Worm (Caenorhabditis elegans): ENCODE data around the gene B0304.4.

Gene B0304.4

ce11 chrII:4510684-4511083 lies 12.3 kb downstream of the B0304.4 start:
- TF ChIP-seq fos-1 (tag; optimal IDR thresholded peaks at IDR 0.05) (no peak), unc-39 (tag; optimal IDR thresholded peaks at IDR 0.05) (no peak), elt-3 (tag; optimal IDR thresholded peaks at IDR 0.05) (no peak), nhr-23 (tag; optimal IDR thresholded peaks at IDR 0.05) (peak; percentile 7), fkh-10 (GFP tag; optimal IDR thresholded peaks at IDR 0.05) (no peak)

ce11 chrII:4507669-4508068 lies 15.4 kb downstream of the B0304.4 start:
- TF ChIP-seq R02D3.7 (tag; optimal IDR thresholded peaks at IDR 0.05) (no peak), hmg-11 (tag; optimal IDR thresholded peaks at IDR 0.05) (no peak), nhr-237 (tag; optimal IDR thresholded peaks at IDR 0.05) (no peak), fos-1 (tag; optimal IDR thresholded peaks at IDR 0.05) (no peak), nhr-11 (tag; optimal IDR thresholded peaks at IDR 0.05) (no peak), elt-1 (tag; optimal IDR thresholded peaks at IDR 0.05) (no peak), egl-5 (tag; optimal IDR thresholded peaks at IDR 0.05) (no peak), elt-3 (tag; optimal IDR thresholded peaks at IDR 0.05) (no peak), daf-12 (tag; optimal IDR thresholded peaks at IDR 0.05) (no peak), sea-2 (GFP tag; optimal IDR thresholded peaks at IDR 0.05) (no peak), aly-2 (tag; optimal IDR thresholded peaks at IDR 0.05) (no peak), fkh-2 (tag; optimal IDR thresholded peaks at IDR 0.05) (no peak), fkh-10 (GFP tag; optimal IDR thresholded peaks at IDR 0.05) (no peak), ztf-11 (tag; optimal IDR thresholded peaks at IDR 0.05) (no peak), lin-39 (tag; optimal IDR thresholded peaks at IDR 0.05) (no peak), nhr-23 (tag; optimal IDR thresholded peaks at IDR 0.05) (no peak), nhr-77 (tag; optimal IDR thresholded peaks at IDR 0.05) (no peak), snpc-4 (tag; optimal IDR thresholded peaks at IDR 0.05) (no peak), ceh-28 (tag; optimal IDR thresholded peaks at IDR 0.05) (no peak), ceh-16 (tag; optimal IDR thresholded peaks at IDR 0.05) (no peak), eor-1 (tag; optimal IDR thresholded peaks at IDR 0.05) (no peak), jun-1 (tag; optimal IDR thresholded peaks at IDR 0.05) (no peak), pqm-1 (tag; optimal IDR thresholded peaks at IDR 0.05) (peak; percentile 63), pha-4 (tag; optimal IDR thresholded peaks at IDR 0.05) (peak; percentile 94), nfya-1 (tag; optimal IDR thresholded peaks at IDR 0.05; ENCODE audit: insufficient read depth) (peak; percentile 12), ceh-9 (tag; optimal IDR thresholded peaks at IDR 0.05) (no peak), mml-1 (tag; optimal IDR thresholded peaks at IDR 0.05) (no peak), ZK546.5 (tag; optimal IDR thresholded peaks at IDR 0.05) (no peak), nhr-43 (tag; optimal IDR thresholded peaks at IDR 0.05; ENCODE audit: poor library complexity, severe bottlenecking) (no peak), ama-1 (optimal IDR thresholded peaks at IDR 0.05) (no peak), nhr-76 (tag; optimal IDR thresholded peaks at IDR 0.05) (no peak), elt-2 (tag; optimal IDR thresholded peaks at IDR 0.05) (peak; percentile 60), zag-1 (tag; optimal IDR thresholded peaks at IDR 0.05) (no peak), nhr-12 (tag; optimal IDR thresholded peaks at IDR 0.05) (no peak)

- no peak for TF ChIP-seq tbx-2 (tag; optimal IDR thresholded peaks at IDR 0.05)
- peak; percentile 22 for TF ChIP-seq nhr-11 (tag; optimal IDR thresholded peaks at IDR 0.05)
- peak; percentile 39 for TF ChIP-seq fkh-10 (GFP tag; optimal IDR thresholded peaks at IDR 0.05)
- TF ChIP-seq pqm-1 (tag; optimal IDR thresholded peaks at IDR 0.05), result peak; percentile 40
- peak; percentile 56 for TF ChIP-seq elt-2 (tag; optimal IDR thresholded peaks at IDR 0.05)
- peak; percentile 11 for TF ChIP-seq unc-62 (GFP tag; optimal IDR thresholded peaks at IDR 0.05)
- no peak for TF ChIP-seq nhr-25 (tag; optimal IDR thresholded peaks at IDR 0.05)
- no peak for TF ChIP-seq elt-3 (tag; optimal IDR thresholded peaks at IDR 0.05)
- no peak for TF ChIP-seq elt-1 (tag; optimal IDR thresholded peaks at IDR 0.05)
- TF ChIP-seq hmg-11 (tag; optimal IDR thresholded peaks at IDR 0.05), result peak; percentile 86
- peak; percentile 35 for TF ChIP-seq lin-15B (tag; optimal IDR thresholded peaks at IDR 0.05)
- peak; percentile 34 for TF ChIP-seq snpc-4 (tag; optimal IDR thresholded peaks at IDR 0.05)
- TF ChIP-seq mdl-1 (tag; optimal IDR thresholded peaks at IDR 0.05), result peak; percentile 22
- peak; percentile 19 for TF ChIP-seq ama-1 (optimal IDR thresholded peaks at IDR 0.05)
- TF ChIP-seq nfya-1 (tag; optimal IDR thresholded peaks at IDR 0.05; ENCODE audit: insufficient read depth), result peak; percentile 93
- peak; percentile 46 for TF ChIP-seq lin-39 (tag; optimal IDR thresholded peaks at IDR 0.05)
- TF ChIP-seq jun-1 (tag; optimal IDR thresholded peaks at IDR 0.05), result peak; percentile 28
- peak; percentile 77 for TF ChIP-seq pha-4 (tag; optimal IDR thresholded peaks at IDR 0.05)
These were observed 16.3 kb downstream of the B0304.4 start for ce11 chrII:4506552-4507291.

Data from whole organism, L3 larva.